Fruit fly (Drosophila melanogaster) whole organism, adult: Measurements from ENCODE around the gene Sec24CD.

Experiments used
- CG1620 ChIP-seq: fragments of 200-800 bp; sonication (Bioruptor generic); optimal IDR thresholded peaks from 2 replicates; lab custom pipeline; 2016; ENCODE audit warnings: missing biosample characterization, missing genetic modification characterization
- CG5204 ChIP-seq: fragments of 200-800 bp; sonication (Bioruptor generic); optimal IDR thresholded peaks from 2 replicates; lab custom pipeline; 2016; ENCODE audit warnings: missing biosample characterization, missing genetic modification characterization
- CG7045 ChIP-seq: fragments of 200-800 bp; sonication (Bioruptor generic); optimal IDR thresholded peaks from 2 replicates; lab custom pipeline; 2017; ENCODE audit warnings: missing biosample characterization, mild to moderate bottlenecking, missing genetic modification characterization
- Clk ChIP-seq: fragments of 200-800 bp; sonication (Bioruptor generic); optimal IDR thresholded peaks from 2 replicates; lab custom pipeline; 2017; ENCODE audit warnings: missing biosample characterization, missing genetic modification characterization
- cic ChIP-seq: fragments of 200-800 bp; sonication (Bioruptor generic); optimal IDR thresholded peaks from 2 replicates; lab custom pipeline; 2017; ENCODE audit warnings: missing biosample characterization, mild to moderate bottlenecking, missing genetic modification characterization, moderate library complexity
- kay ChIP-seq: fragments of 200-800 bp; sonication (Bioruptor generic); peaks from one replicate; lab custom pipeline; 2016; ENCODE audit warnings: missing biosample characterization, missing genetic modification characterization, borderline replicate concordance
- tj ChIP-seq: fragments of 200-800 bp; sonication (Bioruptor generic); optimal IDR thresholded peaks from 3 replicates; lab custom pipeline; 2017; ENCODE audit warnings: missing biosample characterization, mild to moderate bottlenecking, missing genetic modification characterization, moderate library complexity
- toe ChIP-seq: fragments of 200-800 bp; sonication (Bioruptor generic); optimal IDR thresholded peaks from 2 replicates; lab custom pipeline; 2016; ENCODE audit warnings: missing biosample characterization, missing genetic modification characterization

DNA sequence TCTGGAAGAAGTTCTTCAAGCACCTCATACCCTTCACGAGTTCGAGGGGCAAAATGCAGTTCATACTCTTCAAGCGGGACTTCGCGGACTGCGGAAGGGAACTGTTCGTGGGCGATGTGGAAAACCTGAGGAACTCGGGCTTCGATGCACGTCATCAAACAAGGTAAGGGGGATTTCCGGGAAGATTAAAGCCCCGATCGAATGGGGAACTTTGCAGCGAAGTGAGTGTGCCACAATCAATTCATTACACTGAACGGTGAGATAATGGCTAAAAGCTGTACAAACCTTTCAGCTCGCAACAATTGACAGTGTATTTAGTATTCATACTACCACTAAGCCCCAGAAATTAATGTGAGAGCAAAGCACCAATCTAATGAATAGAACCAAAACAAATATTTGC lies 6.1 kb upstream of the Sec24CD start:
- TF ChIP-seq CG7045, result no peak
- TF ChIP-seq toe, result no peak
- no peak for TF ChIP-seq CG5204
- TF ChIP-seq Clk, result no peak
- TF ChIP-seq cic (GFP tag; lab: Kevin White, UChicago), result no peak
- TF ChIP-seq CG1620 (GFP tag; lab: Kevin White, UChicago), result no peak
- no peak for TF ChIP-seq tj (GFP tag; lab: Kevin White, UChicago)
- TF ChIP-seq kay (GFP tag; lab: Kevin White, UChicago), result no peak
